Worm (Caenorhabditis elegans) whole organism, L4/young adult: ENCODE data around the gene glod-4.

Source experiments
- W03F9.2 ChIP-seq: fragments of 150-350 bp; optimal IDR thresholded peaks from 2 replicates; lab custom pipeline; 2014; ENCODE audit warnings: missing biosample characterization, missing genetic modification characterization
- him-1 ChIP-seq: sonication (generic microtip); optimal IDR thresholded peaks from 2 replicates; lab custom pipeline; 2016; ENCODE audit warnings: missing genotype, missing genetic modification reagents, missing genetic modification characterization, missing compliant biosample characterization

DNA sequence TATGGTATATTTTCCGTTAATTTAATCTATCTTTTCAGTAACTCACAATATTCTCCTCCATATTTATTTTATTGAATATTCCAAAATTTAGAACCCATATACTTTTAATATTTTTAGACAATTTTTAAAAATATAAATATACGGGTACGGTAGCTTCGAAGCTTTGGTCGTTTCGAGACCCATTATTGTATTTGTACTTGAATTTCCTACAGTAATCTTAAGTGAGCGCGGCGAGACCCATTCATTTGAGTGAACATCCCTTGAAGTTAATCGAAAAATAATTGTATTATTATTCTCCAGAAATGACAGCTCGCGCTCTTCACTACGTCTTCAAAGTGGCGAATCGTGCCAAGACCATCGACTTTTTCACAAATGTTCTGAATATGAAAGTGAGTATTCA, at the start of gene glod-4:
- no peak for TF ChIP-seq W03F9.2
- no peak for TF ChIP-seq him-1
